Worm (Caenorhabditis elegans): ENCODE data around the gene oac-12.
A peak's percentile ranks its signal among the peaks of the same experiment; 100 is the strongest.

DNA sequence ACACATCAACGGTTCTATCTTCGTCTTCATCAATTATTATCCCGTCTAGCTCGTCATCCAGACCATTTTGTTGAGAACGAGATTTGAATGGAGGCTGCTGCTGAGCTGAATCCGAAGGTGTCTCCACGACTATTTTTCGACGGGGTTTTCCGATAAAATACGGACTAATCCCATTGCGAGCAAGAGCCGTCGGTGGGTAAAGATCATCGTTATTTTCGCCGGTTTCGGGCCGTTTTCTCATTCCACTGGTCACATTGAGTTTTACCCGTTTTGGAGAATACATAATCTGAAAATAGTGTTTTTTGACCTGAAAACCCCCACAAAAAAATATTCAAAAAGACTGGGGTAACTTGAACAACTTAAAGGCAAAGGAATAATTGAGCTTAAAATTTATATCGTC lies 13.4 kb upstream of the oac-12 start, which contains the start of gene figl-1:
- TF ChIP-seq mes-2 (tag; optimal IDR thresholded peaks at IDR 0.05; ENCODE audit: poor library complexity, severe bottlenecking) = no peak
- TF ChIP-seq dpl-1 (GFP tag; optimal IDR thresholded peaks at IDR 0.05) = no peak
- TF ChIP-seq nhr-42 (GFP tag; IDR thresholded peaks at IDR 0.05) = no peak
- TF ChIP-seq fos-1 (tag; optimal IDR thresholded peaks at IDR 0.05) = no peak
- no peak for TF ChIP-seq spr-3 (GFP tag; optimal IDR thresholded peaks at IDR 0.05)
- no peak for TF ChIP-seq unc-39 (tag; optimal IDR thresholded peaks at IDR 0.05)
- TF ChIP-seq F10B5.3 (tag; optimal IDR thresholded peaks at IDR 0.05) = no peak
- TF ChIP-seq mdt-29 (GFP tag; IDR thresholded peaks at IDR 0.05) = no peak
- TF ChIP-seq pha-4 (GFP tag; IDR thresholded peaks at IDR 0.05) = 0 out of 2 replicates have a peak, but pooled peaks have one; percentile 16
- TF ChIP-seq pha-4 (tag; optimal IDR thresholded peaks at IDR 0.05) = no peak
- TF ChIP-seq lsy-2 (tag; optimal IDR thresholded peaks at IDR 0.05) = no peak
